Worm (Caenorhabditis elegans) whole organism, young adult: ENCODE results near the gene nhx-3.

Experiments
- D2030.7 ChIP-seq: fragments of 200-800 bp; sonication (Bioruptor generic); IDR thresholded peaks from 2 replicates; pipeline ENCODE4 v1.3.6; 2022; ENCODE audit warnings: missing genetic modification reagents, missing genetic modification characterization, missing compliant biosample characterization
- aptf-2 ChIP-seq: fragments of 200-800 bp; sonication (Bioruptor generic); conservative IDR thresholded peaks from 2 replicates; pipeline ENCODE4 v1.3.6; 2022; ENCODE audit warnings: missing genetic modification reagents, missing genetic modification characterization, missing compliant biosample characterization
- die-1 ChIP-seq: sonication (generic microtip); optimal IDR thresholded peaks from 2 replicates; lab custom pipeline; 2016; ENCODE audit warnings: missing genotype, mild to moderate bottlenecking, missing genetic modification characterization, missing compliant biosample characterization
- dpl-1 ChIP-seq: fragments of 150-350 bp; optimal IDR thresholded peaks from 2 replicates; lab custom pipeline; 2014; ENCODE audit warnings: missing biosample characterization, missing genetic modification reagents, missing genetic modification characterization
- egrh-3 ChIP-seq: fragments of 200-800 bp; sonication (Bioruptor generic); IDR thresholded peaks from 2 replicates; pipeline ENCODE4 v1.3.6; 2022; ENCODE audit warnings: missing genetic modification reagents, missing genetic modification characterization, missing compliant biosample characterization
- nfya-1 ChIP-seq: sonication (generic microtip); optimal IDR thresholded peaks from 2 replicates; lab custom pipeline; 2017; ENCODE audit warnings: antibody characterized with exemption, missing compliant biosample characterization, missing genetic modification characterization, borderline replicate concordance; ENCODE audit not compliant: insufficient read depth
- ztf-25 ChIP-seq: fragments of 200-800 bp; sonication (Bioruptor generic); IDR thresholded peaks from 2 replicates; pipeline ENCODE4 v1.3.6; 2022; ENCODE audit warnings: missing genetic modification reagents, missing genetic modification characterization, missing compliant biosample characterization

- TF ChIP-seq egrh-3 (GFP tag; lab: Robert Waterston, UW) = no peak
- TF ChIP-seq aptf-2 (GFP tag; lab: Robert Waterston, UW) = no peak
- TF ChIP-seq ztf-25 (GFP tag; lab: Robert Waterston, UW) = no peak
- no peak for TF ChIP-seq D2030.7
- no peak for TF ChIP-seq dpl-1 (GFP tag; lab: Kevin White, UChicago)
- TF ChIP-seq nfya-1 (tag; lab: Kevin White, UChicago) = no peak
- TF ChIP-seq die-1 (tag; lab: Kevin White, UChicago) = no peak
Measured at ce11 chrV:7558693-7559092, 13.4 kb upstream of the nhx-3 start, which contains the start of gene ets-7.
